Worm (Caenorhabditis elegans): ENCODE data around the gene Y51H4A.5.
"Not testable (repeated sequence)": the region's sequence is repeated elsewhere in the genome, so short reads cannot be mapped to it uniquely, and the experiment has no call there.

Y51H4A.5 gene

DNA sequence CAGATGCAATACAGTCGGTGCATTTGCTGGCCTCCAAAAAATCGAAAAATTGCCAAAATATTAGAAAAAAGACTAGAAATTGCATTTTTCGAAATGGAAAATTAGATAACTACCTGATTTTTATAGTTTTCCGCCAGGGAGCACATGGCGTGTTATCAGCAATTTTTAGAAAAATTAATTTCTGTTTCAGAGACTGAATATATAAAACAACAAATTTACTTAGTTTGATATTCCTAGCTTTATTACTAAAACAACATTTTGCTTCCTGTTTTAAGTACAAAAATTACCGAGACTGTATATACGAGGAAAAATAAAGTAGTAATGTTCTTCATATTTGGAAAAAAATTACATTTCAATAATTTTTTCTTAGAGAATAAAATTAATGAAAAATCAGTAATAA, at the start of gene Y51H4A.5:
Gene Y51H4A.5 (minus strand): TSS at position 101 of the 400 bp plus-strand sequence.
- TF ChIP-seq unc-62 (GFP tag; optimal IDR thresholded peaks at IDR 0.05) = no peak

DNA sequence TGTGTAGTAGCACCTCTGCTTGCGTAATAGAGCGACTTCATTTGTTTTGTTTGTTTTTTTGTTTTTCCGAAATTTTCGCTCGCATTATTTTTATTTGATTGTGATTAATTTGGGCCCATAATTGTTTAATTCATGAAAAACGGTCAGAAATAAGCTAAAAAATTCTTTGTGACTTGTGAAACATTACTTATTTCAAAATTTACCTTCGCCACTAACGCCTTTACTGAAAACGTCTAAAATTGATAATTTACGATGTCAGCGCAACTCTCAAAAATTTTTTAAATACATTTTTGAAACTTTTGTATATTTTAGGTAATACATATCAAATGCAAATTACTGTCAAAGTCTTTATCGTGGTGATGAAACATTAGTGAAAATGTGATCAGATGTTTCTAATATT, 35.0 kb upstream of the Y51H4A.5 start:
- TF ChIP-seq unc-62 (GFP tag; optimal IDR thresholded peaks at IDR 0.05) = no peak

DNA sequence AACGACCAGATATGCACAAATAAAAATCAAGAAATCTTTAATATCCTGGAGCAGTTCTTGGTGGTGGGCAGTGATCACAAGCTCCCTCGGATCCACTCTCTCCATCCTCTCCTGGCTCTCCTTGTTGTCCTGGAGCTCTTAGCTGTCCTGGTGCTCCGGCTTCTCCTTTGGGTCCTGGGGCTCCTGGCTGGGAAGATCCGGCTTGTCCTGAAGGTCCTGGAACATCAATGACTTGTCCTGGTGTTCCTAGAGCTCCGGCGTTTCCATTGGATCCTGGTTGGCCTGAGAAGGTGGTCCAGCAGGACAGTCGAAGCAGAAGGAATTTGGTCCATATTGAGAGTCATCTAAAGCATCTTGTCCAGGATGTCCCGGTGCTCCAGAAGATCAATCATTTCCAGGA, 25.5 kb upstream of the Y51H4A.5 start:
- TF ChIP-seq unc-62 (GFP tag; optimal IDR thresholded peaks at IDR 0.05) = no peak

DNA sequence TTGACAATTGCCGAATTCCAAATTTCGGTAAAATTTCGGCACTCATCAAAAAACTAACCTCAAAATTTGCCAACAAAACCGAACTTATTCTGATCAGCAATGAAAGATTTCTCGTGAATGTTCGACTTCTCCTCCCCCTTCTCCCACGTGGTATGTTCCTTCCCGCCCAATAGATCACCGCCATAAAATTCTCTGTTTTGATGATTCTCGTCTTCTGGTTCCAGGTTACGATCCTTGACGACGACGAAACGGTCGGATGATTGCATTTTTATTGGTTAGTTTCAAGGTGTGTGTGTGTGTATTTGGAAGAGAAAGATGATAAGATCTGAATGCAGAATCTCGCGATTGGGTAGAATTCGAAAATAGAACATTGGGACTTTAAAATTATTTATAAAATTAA, 16.7 kb upstream of the Y51H4A.5 start, which contains the start of gene uroc-1:
Gene uroc-1 (minus strand): TSS at position 101 of the 400 bp plus-strand sequence.
- no peak for TF ChIP-seq unc-62 (GFP tag; optimal IDR thresholded peaks at IDR 0.05)

DNA sequence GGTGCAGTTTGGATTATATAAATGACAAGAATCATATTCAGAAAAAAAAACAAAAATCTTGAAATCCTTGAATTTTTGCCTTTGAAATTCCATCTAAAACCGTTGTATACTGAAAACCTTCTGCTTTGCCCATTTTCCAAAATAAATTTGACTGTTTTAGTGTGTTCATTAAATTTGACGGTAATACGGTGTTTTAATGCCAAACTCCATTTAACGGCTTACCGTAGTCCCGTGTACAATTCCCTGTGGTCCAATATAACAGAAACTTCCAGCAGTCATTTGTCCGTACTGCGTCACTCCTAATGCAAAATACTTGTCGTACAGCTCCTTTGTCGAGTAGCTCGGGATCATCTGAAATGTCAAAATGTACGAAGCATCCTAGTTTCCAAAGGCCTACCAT, 14.6 kb upstream of the Y51H4A.5 start:
- TF ChIP-seq unc-62 (GFP tag; optimal IDR thresholded peaks at IDR 0.05) = no peak

DNA sequence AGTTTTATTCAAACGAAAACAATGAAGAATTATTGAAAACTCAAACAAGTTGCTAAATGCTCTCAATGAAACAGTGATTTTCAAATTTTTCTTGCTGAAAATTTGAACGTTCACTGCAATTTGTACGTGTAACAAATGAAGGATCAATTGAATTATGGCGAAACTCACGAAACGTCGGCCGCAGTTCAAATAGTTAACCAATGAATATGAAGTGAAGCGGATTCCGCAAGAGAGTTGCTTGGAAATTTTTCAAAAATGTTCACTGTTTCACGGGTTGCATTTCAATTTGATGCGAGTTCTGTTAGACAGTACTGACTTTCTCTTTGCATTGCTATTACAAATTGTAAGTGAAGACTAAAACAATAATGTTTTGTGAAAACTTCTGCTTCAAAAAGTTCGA, 9.0 kb upstream of the Y51H4A.5 start:
- no peak for TF ChIP-seq unc-62 (GFP tag; optimal IDR thresholded peaks at IDR 0.05)

DNA sequence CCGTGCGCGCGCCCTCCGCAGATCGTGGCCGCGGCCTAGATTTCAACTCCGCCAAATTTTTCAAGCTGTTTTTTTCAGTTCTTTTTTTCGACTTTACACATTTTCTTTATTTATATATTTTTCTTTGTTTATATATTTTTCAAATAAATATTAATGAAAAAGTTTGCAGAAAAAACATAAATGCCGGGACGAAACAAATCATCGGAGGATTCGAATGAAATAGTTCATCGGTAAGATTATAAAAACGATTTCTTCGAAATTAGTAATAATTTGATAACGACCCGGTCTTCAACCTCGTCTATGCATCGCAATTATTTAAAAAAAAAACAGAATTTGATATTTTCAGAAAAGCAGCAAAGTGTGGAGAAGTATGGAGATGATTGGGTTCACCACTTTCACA, 7.4 kb upstream of the Y51H4A.5 start, which contains the start of gene Y51H4A.6:
Gene Y51H4A.6 (plus strand): TSS at position 301 of the 400 bp plus-strand sequence.
- TF ChIP-seq unc-62 (GFP tag; optimal IDR thresholded peaks at IDR 0.05) = no peak

DNA sequence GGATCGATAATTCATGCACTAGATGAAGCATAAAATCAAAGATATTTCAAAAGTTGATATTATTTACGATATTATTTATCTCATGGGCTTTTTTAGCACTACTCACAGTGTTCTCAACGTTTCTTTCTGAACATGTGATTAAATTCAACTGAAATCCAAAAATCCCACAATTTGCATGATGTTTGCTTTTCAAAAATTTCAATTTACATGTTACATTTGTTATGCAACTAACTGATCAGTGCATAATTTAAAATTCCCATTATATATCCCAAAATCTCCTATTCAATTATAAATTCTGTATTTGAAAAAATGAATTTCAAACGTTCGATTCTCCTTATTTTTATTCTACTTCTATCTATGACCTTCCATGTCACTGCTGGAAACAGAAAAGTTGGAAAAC, 2.4 kb upstream of the Y51H4A.5 start, which contains the start of gene Y51H4A.937:
Gene Y51H4A.937 (plus strand): TSS at position 301 of the 400 bp plus-strand sequence.
- TF ChIP-seq unc-62 (GFP tag; optimal IDR thresholded peaks at IDR 0.05) = no peak

DNA sequence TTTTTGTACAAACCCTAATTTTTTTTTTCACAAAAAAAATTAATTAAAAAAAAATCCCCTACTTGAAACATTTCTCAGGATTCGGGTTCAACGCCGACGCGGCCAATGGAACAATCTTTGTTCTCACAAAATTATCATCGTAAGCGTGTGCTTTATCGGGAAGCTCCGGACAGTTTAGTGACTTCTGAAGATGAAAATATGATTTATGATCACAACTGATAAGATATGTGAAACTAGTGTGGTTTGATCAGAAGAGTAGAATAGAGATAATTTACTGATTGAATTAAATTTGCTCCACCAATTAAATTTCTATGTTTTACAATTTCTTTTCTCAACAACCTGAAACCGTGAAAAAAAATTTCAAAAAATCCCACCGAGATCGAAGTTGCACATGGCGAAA, 920 bp downstream of the Y51H4A.5 start:
- no peak for TF ChIP-seq unc-62 (GFP tag; optimal IDR thresholded peaks at IDR 0.05)

DNA sequence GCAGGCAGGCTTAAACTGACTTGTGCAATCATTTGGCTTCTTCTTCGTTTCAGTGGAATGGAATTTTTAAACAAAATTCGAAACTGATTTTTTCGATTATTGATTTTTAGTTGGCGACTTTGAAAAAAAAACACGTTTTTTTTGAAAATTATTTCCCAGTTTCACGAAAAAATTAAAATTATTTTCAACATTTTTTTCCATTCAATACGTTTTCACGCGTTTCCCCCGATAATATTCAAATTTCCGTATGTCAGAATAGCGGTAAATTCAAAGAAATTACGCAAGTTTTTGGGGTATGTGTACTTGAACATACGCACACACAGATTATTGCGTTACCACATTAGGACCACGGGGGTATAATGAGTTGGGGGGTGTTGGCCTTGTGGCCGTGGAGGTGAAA, 18.8 kb downstream of the Y51H4A.5 start, which contains the start of gene Y51H4A.935:
Gene Y51H4A.935 (minus strand): TSS at position 101 of the 400 bp plus-strand sequence.
- not testable (repeated sequence) for TF ChIP-seq unc-62 (GFP tag; optimal IDR thresholded peaks at IDR 0.05)

DNA sequence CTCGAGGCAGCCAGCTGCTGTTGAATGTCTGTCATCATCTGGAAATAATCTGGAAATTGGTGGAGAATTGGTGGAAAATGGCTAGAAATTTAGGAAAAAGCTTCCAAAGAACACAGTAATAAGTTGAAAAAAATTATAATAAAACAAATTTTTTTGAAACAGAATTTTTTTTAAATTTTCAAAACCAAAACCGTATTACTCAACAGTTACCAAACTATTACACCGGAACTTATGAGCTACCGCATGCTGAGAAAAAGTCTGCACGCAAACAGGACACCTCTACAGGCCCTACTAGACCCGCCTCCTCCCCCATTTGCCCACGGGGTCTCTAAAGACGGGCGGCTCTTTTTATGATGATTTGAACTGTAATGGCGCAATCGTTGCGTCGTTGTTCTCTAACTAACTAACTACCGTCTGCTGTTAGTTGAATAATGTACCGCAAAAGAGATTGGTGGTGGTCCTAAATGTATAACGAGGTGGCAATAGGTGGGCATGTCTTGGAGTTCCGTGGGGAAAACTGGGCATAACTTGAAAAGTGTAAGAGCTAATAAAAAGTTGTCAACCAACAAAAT, 20.2 kb downstream of the Y51H4A.5 start, which contains the start of gene zip-7:
Gene zip-7 (minus strand): TSS at position 51 of the 572 bp plus-strand sequence.
- no peak for TF ChIP-seq unc-62 (GFP tag; optimal IDR thresholded peaks at IDR 0.05)

DNA sequence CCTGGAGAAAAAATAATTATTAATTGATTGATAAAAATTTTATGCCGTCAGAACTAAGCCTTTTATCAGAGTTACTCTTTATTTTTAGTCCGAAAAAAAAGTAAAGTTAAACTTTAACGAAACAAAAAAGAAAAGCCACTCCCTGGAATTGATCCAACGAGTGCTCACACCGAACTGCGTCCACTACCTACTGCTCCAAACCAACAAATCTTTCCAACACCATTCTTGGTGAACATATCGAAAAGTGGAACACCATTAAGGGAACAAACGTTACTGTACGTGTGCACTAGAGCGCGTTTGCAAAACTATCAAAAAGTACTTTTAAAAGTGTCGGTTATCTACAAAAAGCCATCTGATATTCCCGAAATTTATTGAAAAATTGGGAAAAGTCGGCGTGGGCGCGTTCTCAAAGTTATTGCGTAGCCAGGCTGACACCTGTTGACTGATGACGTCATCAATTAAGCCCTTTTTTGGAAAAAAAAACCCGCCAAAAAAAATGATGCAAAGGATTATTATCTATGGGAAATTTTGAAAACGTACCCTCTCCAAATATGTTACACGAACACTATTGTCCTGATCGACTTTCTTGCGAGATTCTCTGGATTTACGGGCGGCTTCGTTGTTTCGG, 22.2 kb downstream of the Y51H4A.5 start:
- TF ChIP-seq unc-62 (GFP tag; optimal IDR thresholded peaks at IDR 0.05) = no peak

DNA sequence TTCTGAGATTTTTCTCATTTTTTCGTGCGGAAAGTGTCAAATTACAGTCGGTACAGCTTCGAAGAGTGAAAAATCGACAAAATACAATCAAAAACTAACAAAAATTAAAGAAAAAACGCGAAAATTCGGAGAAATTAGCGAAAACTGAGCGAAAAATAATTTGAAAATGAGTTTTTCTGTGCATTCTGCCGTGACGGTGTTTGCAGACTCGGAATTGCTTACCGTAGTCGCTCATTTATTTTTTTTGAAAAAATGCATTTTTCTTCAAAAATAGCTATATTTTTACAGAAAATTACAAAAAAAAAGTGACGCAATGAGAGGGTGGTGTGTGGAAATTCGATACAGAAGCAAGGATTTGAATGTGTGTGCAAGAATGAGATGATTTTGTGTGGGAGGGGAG, 22.9 kb downstream of the Y51H4A.5 start:
- TF ChIP-seq unc-62 (GFP tag; optimal IDR thresholded peaks at IDR 0.05) = no peak

DNA sequence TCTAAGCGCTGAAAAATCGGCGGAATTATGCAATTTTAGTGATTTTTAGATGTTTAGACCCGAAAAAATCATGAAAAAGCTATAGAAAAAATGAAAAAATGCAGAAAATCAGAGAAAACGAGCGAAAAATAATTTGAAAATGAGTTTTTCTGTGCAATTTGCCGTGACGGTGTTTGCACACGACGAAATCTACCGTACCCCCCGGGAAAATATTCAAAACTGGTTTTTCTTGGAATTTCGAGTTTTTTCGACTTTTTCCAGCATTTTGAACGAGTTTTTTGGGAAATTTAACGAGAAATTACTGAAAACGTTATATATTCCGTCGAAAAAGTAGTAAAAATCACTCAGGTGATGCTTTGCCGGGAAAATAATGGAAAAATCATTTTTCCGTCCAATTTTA, 23.6 kb downstream of the Y51H4A.5 start:
- TF ChIP-seq unc-62 (GFP tag; optimal IDR thresholded peaks at IDR 0.05) = no peak

DNA sequence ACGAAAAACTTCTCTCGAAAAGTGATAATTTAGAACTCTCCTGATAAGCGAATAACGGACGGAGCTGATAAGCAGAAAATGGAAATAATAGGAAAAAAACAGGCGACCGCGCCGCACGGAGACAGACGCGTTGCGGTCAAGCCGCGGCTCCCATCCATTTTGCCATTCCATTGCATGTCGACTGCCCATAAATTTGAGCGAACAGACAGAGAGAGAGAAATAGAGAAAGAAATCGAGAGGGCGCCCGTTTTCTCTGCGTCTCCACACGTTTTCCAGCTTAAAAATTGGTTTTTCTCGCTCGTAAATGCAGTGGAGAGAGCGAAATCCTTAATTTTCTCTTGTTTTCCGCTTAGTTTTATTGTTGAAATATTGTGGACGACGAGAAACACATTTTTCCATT, 24.1 kb downstream of the Y51H4A.5 start:
- no peak for TF ChIP-seq unc-62 (GFP tag; optimal IDR thresholded peaks at IDR 0.05)

DNA sequence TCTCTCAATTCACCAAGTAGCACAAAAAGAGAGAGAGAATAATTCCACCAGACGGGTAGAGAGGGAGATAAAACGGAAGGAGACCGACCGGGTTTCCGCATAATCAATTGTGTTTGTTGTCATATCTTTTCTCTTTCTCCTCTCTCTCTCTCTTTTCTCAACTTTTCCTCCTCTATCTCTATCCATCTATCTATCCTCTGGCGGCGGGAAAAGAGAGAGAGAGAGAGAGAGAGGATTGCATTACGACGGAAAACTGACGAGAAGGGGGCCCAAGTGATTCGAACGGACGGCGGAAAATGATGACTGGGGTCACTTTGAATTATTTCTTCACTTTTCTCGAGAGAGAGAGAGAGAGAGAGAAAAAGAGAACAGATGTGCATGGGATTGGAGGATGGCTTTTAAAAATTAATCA, 27.9 kb downstream of the Y51H4A.5 start:
- TF ChIP-seq unc-62 (GFP tag; optimal IDR thresholded peaks at IDR 0.05) = no peak

DNA sequence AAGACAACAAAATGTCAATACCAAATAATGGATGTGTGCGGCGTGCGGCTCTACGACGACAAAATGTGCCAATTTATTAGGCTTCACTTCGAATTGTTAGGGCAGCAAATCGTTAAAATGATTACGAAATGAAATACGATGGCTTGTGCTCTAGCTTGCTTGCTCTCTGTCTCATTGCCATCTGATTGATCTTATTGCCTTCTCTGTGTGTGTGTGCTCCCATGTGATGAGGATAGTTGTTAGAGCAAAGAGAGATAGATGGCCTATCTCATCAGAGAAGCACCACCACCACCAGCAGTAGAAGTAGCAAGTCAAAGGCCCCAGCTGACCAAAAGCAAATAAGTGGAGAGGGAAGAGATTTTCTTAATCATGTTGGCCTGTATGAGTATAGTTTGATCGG, 29.4 kb downstream of the Y51H4A.5 start:
- no peak for TF ChIP-seq unc-62 (GFP tag; optimal IDR thresholded peaks at IDR 0.05)

Data from whole organism, dauer.